Worm (Caenorhabditis elegans): ENCODE measurements around the gene sym-4.

DNA sequence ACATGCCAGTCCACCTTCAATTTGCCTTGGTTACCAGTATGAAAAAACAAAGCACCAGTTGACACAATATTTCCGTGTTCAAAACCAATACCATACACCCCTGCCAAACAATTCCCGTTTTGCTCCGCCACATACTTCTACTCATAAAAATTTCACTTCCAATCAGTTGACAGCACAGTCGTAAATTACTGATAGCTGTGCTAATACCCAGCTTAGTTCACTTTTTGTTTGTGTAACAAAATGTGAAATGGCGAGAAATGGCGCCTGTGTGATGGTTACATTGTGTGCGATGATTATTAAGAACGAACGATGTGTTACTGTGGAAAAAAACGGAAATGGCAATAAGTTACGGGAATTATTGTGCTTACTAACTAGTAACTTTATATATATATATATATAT lies 36.9 kb upstream of the sym-4 start:
- TF ChIP-seq unc-62 (GFP tag; optimal IDR thresholded peaks at IDR 0.05) (no peak), sptf-1 (tag; optimal IDR thresholded peaks at IDR 0.05) (no peak), nhr-12 (tag; optimal IDR thresholded peaks at IDR 0.05) (no peak), lsy-2 (tag; optimal IDR thresholded peaks at IDR 0.05) (no peak)

Data from whole organism, mixed stage, embryonic.